Fruit fly (Drosophila melanogaster) whole organism, prepupa: Measurements from ENCODE around the gene CG13999.
A peak's percentile ranks its signal among the peaks of the same experiment; 100 is the strongest.

ENCODE experiments used
- Blimp-1 ChIP-seq: fragments of 200-800 bp; sonication (Bioruptor generic); optimal IDR thresholded peaks from 3 replicates; lab custom pipeline; 2017; ENCODE audit warnings: missing biosample characterization, missing genetic modification characterization, mild to moderate bottlenecking, moderate library complexity, missing genetic modification reagents
- CG10631 ChIP-seq: fragments of 200-800 bp; sonication (Bioruptor generic); optimal IDR thresholded peaks from 2 replicates; lab custom pipeline; 2016; ENCODE audit warnings: missing biosample characterization, missing genetic modification characterization
- CG10669 ChIP-seq: fragments of 200-800 bp; sonication (Bioruptor generic); optimal IDR thresholded peaks from 3 replicates; lab custom pipeline; 2018; ENCODE audit warnings: missing biosample characterization, mild to moderate bottlenecking, missing genetic modification characterization, moderate library complexity
- CG11294 ChIP-seq: fragments of 200-800 bp; sonication (Bioruptor generic); IDR thresholded peaks from 2 replicates; pipeline ENCODE4 v1.3.6; 2022; ENCODE audit warnings: missing biosample characterization, missing genetic modification characterization
- CG11762 ChIP-seq: fragments of 200-800 bp; sonication (Bioruptor generic); optimal IDR thresholded peaks from 3 replicates; lab custom pipeline; 2016; ENCODE audit warnings: missing biosample characterization, missing genetic modification characterization; ENCODE audit not compliant: insufficient read depth
- CG1621 ChIP-seq: fragments of 200-800 bp; sonication (Bioruptor generic); optimal IDR thresholded peaks from 3 replicates; lab custom pipeline; 2018; ENCODE audit warnings: missing biosample characterization, mild to moderate bottlenecking, missing genetic modification characterization
- CG16779 ChIP-seq: fragments of 200-800 bp; sonication (Bioruptor generic); optimal IDR thresholded peaks from 3 replicates; lab custom pipeline; 2017; ENCODE audit warnings: missing biosample characterization, mild to moderate bottlenecking, missing genetic modification characterization
- CG3032 ChIP-seq: fragments of 200-800 bp; optimal IDR thresholded peaks from 2 replicates; lab custom pipeline; 2019; ENCODE audit warnings: missing biosample characterization, mild to moderate bottlenecking, missing genetic modification characterization, moderate library complexity
- CG31627 ChIP-seq: fragments of 200-800 bp; sonication (Bioruptor generic); optimal IDR thresholded peaks from 3 replicates; lab custom pipeline; 2016; ENCODE audit warnings: missing biosample characterization, missing genetic modification characterization
- CG34406 ChIP-seq: fragments of 200-800 bp; sonication (Bioruptor generic); optimal IDR thresholded peaks from 3 replicates; lab custom pipeline; 2016; ENCODE audit warnings: missing biosample characterization, missing genetic modification characterization
- CG3919 ChIP-seq: fragments of 200-800 bp; sonication (Bioruptor generic); optimal IDR thresholded peaks from 3 replicates; lab custom pipeline; 2016; ENCODE audit warnings: missing biosample characterization, missing genetic modification characterization
- CG4318 ChIP-seq: fragments of 200-800 bp; sonication (Bioruptor generic); optimal IDR thresholded peaks from 3 replicates; lab custom pipeline; 2017; ENCODE audit warnings: missing biosample characterization, mild to moderate bottlenecking, missing genetic modification characterization
- CG6163 ChIP-seq: fragments of 200-800 bp; sonication (Bioruptor generic); IDR thresholded peaks from 3 replicates; pipeline ENCODE4 v1.3.6; 2022; ENCODE audit warnings: missing biosample characterization, missing genetic modification characterization
- CG6276 ChIP-seq: fragments of 200-800 bp; sonication (Bioruptor generic); optimal IDR thresholded peaks from 2 replicates; lab custom pipeline; 2017; ENCODE audit warnings: missing biosample characterization, mild to moderate bottlenecking, missing genetic modification characterization
- CG6792 ChIP-seq: fragments of 200-800 bp; sonication (Bioruptor generic); optimal IDR thresholded peaks from 3 replicates; lab custom pipeline; 2016; ENCODE audit warnings: missing biosample characterization, missing genetic modification characterization
- CG6808 ChIP-seq: fragments of 200-800 bp; sonication (Bioruptor generic); optimal IDR thresholded peaks from 3 replicates; lab custom pipeline; 2017; ENCODE audit warnings: missing biosample characterization, missing genetic modification characterization, mild to moderate bottlenecking, moderate library complexity, missing genetic modification reagents
- CG6854 ChIP-seq: fragments of 200-800 bp; sonication (Bioruptor generic); optimal IDR thresholded peaks from 2 replicates; lab custom pipeline; 2017; ENCODE audit warnings: missing biosample characterization, mild to moderate bottlenecking, missing genetic modification characterization
- CG7368 ChIP-seq: fragments of 200-800 bp; sonication (Bioruptor generic); optimal IDR thresholded peaks from 3 replicates; lab custom pipeline; 2016; ENCODE audit warnings: missing biosample characterization, missing genetic modification characterization
- CG8119 ChIP-seq: fragments of 200-800 bp; sonication (Bioruptor generic); IDR thresholded peaks from 3 replicates; pipeline ENCODE4 v1.3.6; 2022; ENCODE audit warnings: missing biosample characterization, missing genetic modification characterization
- CG8319 ChIP-seq: fragments of 200-800 bp; sonication (Bioruptor generic); optimal IDR thresholded peaks from 3 replicates; lab custom pipeline; 2016; ENCODE audit warnings: missing biosample characterization, missing genetic modification characterization
- CG8632 ChIP-seq: fragments of 200-800 bp; sonication (Bioruptor generic); optimal IDR thresholded peaks from 3 replicates; lab custom pipeline; 2016; ENCODE audit warnings: missing biosample characterization, missing genetic modification characterization
- CG9139 ChIP-seq: fragments of 200-800 bp; sonication (Bioruptor generic); optimal IDR thresholded peaks from 3 replicates; lab custom pipeline; 2017; ENCODE audit warnings: missing biosample characterization, mild to moderate bottlenecking, missing genetic modification characterization
- Eip75B ChIP-seq: fragments of 200-800 bp; sonication (Bioruptor generic); optimal IDR thresholded peaks from 3 replicates; lab custom pipeline; 2016; ENCODE audit warnings: missing biosample characterization, missing genetic modification characterization
- Eip78C ChIP-seq: fragments of 200-800 bp; sonication (Bioruptor generic); peaks from one replicate; lab custom pipeline; 2016; ENCODE audit warnings: missing biosample characterization, missing genetic modification characterization
- Eip93F ChIP-seq: fragments of 200-800 bp; sonication (Bioruptor generic); optimal IDR thresholded peaks from 2 replicates; lab custom pipeline; 2016; ENCODE audit warnings: missing biosample characterization, mild to moderate bottlenecking, missing genetic modification characterization
- Ets21C ChIP-seq: fragments of 200-800 bp; sonication (Bioruptor generic); optimal IDR thresholded peaks from 3 replicates; lab custom pipeline; 2016; ENCODE audit warnings: missing biosample characterization, missing genetic modification characterization
- Ets96B ChIP-seq: fragments of 200-800 bp; optimal IDR thresholded peaks from 2 replicates; lab custom pipeline; 2019; ENCODE audit warnings: missing biosample characterization, mild to moderate bottlenecking, missing genetic modification characterization, moderate library complexity
- Gug ChIP-seq: fragments of 200-800 bp; sonication (Bioruptor generic); IDR thresholded peaks from 2 replicates; pipeline ENCODE4 v1.3.6; 2022; ENCODE audit warnings: missing biosample characterization, missing genetic modification characterization
- Hr38 ChIP-seq: sonication (Bioruptor generic); optimal IDR thresholded peaks from 2 replicates; lab custom pipeline; 2016; ENCODE audit warnings: missing biosample characterization, missing genetic modification characterization
- Hr39 ChIP-seq: fragments of 200-800 bp; sonication (Bioruptor generic); optimal IDR thresholded peaks from 2 replicates; lab custom pipeline; 2016; ENCODE audit warnings: missing biosample characterization, missing genetic modification characterization
- Hr4 ChIP-seq: fragments of 200-800 bp; sonication (Bioruptor generic); optimal IDR thresholded peaks from 3 replicates; lab custom pipeline; 2016; ENCODE audit warnings: missing biosample characterization, missing genetic modification characterization
- Met ChIP-seq: fragments of 200-800 bp; sonication (Bioruptor generic); optimal IDR thresholded peaks from 3 replicates; lab custom pipeline; 2016; ENCODE audit warnings: missing biosample characterization, missing genetic modification characterization
- OdsH ChIP-seq: fragments of 200-800 bp; sonication (Bioruptor generic); optimal IDR thresholded peaks from 3 replicates; lab custom pipeline; 2016; ENCODE audit warnings: missing biosample characterization, missing genetic modification characterization
- Smox ChIP-seq: fragments of 200-800 bp; sonication (Bioruptor generic); optimal IDR thresholded peaks from 3 replicates; lab custom pipeline; 2016; ENCODE audit warnings: missing biosample characterization, missing genetic modification characterization
- Sox102F ChIP-seq: fragments of 200-800 bp; sonication (Bioruptor generic); optimal IDR thresholded peaks from 2 replicates; lab custom pipeline; 2016; ENCODE audit warnings: missing biosample characterization, mild to moderate bottlenecking, missing genetic modification characterization
- Sox14 ChIP-seq: fragments of 200-800 bp; sonication (Bioruptor generic); optimal IDR thresholded peaks from 3 replicates; lab custom pipeline; 2016; ENCODE audit warnings: missing biosample characterization, missing genetic modification characterization
- achi ChIP-seq: fragments of 200-800 bp; sonication (Bioruptor generic); optimal IDR thresholded peaks from 3 replicates; lab custom pipeline; 2016; ENCODE audit warnings: missing biosample characterization, missing genetic modification characterization
- dac ChIP-seq: fragments of 200-800 bp; sonication (Bioruptor generic); optimal IDR thresholded peaks from 2 replicates; lab custom pipeline; 2017; ENCODE audit warnings: missing biosample characterization, mild to moderate bottlenecking, missing genetic modification characterization
- dsx ChIP-seq: fragments of 200-800 bp; optimal IDR thresholded peaks from 3 replicates; lab custom pipeline; 2019; ENCODE audit warnings: missing biosample characterization, mild to moderate bottlenecking, missing genetic modification characterization, moderate library complexity; ENCODE audit not compliant: poor library complexity, severe bottlenecking
- eg ChIP-seq: fragments of 200-800 bp; sonication (Bioruptor generic); IDR thresholded peaks from 3 replicates; pipeline ENCODE4 v1.3.6; 2022; ENCODE audit warnings: missing biosample characterization, missing genetic modification characterization
- esn ChIP-seq: fragments of 200-800 bp; sonication (Bioruptor generic); optimal IDR thresholded peaks from 2 replicates; lab custom pipeline; 2016; ENCODE audit warnings: missing biosample characterization, mild to moderate bottlenecking, missing genetic modification characterization, moderate library complexity
- fd85E ChIP-seq: fragments of 200-800 bp; sonication (Bioruptor generic); optimal IDR thresholded peaks from 3 replicates; lab custom pipeline; 2016; ENCODE audit warnings: missing biosample characterization, missing genetic modification characterization
- fkh ChIP-seq: fragments of 200-800 bp; sonication (Bioruptor generic); optimal IDR thresholded peaks from 3 replicates; lab custom pipeline; 2017; ENCODE audit warnings: missing biosample characterization, mild to moderate bottlenecking, missing genetic modification characterization, moderate library complexity
- lz ChIP-seq: fragments of 200-800 bp; sonication (Bioruptor generic); optimal IDR thresholded peaks from 3 replicates; lab custom pipeline; 2016; ENCODE audit warnings: missing biosample characterization, missing genetic modification characterization
- net ChIP-seq: fragments of 200-800 bp; sonication (Bioruptor generic); optimal IDR thresholded peaks from 3 replicates; lab custom pipeline; 2016; ENCODE audit warnings: missing biosample characterization, missing genetic modification characterization
- pdm3 ChIP-seq: fragments of 200-800 bp; sonication (Bioruptor generic); optimal IDR thresholded peaks from 3 replicates; lab custom pipeline; 2016; ENCODE audit warnings: missing biosample characterization, missing genetic modification characterization
- salr ChIP-seq, 2 experiments: fragments of 200-800 bp; sonication (Bioruptor generic); optimal IDR thresholded peaks; 3 replicates each; lab custom pipeline; 2016 to 2018; ENCODE audit warnings: missing biosample characterization in 2 of 2, missing genetic modification characterization in 2 of 2, mild to moderate bottlenecking in 1 of 2
- spab ChIP-seq: fragments of 200-800 bp; sonication (Bioruptor generic); optimal IDR thresholded peaks from 2 replicates; lab custom pipeline; 2017; ENCODE audit warnings: missing biosample characterization, mild to moderate bottlenecking, missing genetic modification characterization, missing genetic modification reagents
- ss ChIP-seq, 2 experiments: fragments of 200-800 bp; sonication (Bioruptor generic); optimal IDR thresholded peaks; 2 replicates in 1 of 2; 3 replicates in 1 of 2; lab custom pipeline; 2017 to 2018; ENCODE audit warnings: mild to moderate bottlenecking in 2 of 2, missing biosample characterization in 2 of 2, missing genetic modification characterization in 2 of 2, moderate library complexity in 1 of 2
- svp ChIP-seq: fragments of 200-800 bp; sonication (Bioruptor generic); peaks from one replicate; lab custom pipeline; 2016; ENCODE audit warnings: missing biosample characterization, missing genetic modification characterization
- topi ChIP-seq: fragments of 200-800 bp; sonication (Bioruptor generic); optimal IDR thresholded peaks from 3 replicates; lab custom pipeline; 2016; ENCODE audit warnings: missing biosample characterization, missing genetic modification characterization
- vri ChIP-seq: fragments of 200-800 bp; sonication (Bioruptor generic); optimal IDR thresholded peaks from 3 replicates; lab custom pipeline; 2016; ENCODE audit warnings: missing biosample characterization, mild to moderate bottlenecking, missing genetic modification characterization

The CG13999 gene

dm6 chr2L:5997609-5998229 is 41.5 kb upstream of the CG13999 start:
- TF ChIP-seq lz (no peak), CG7368 (peak; percentile 12), eg (GFP tag; lab: Robert Waterston, UW) (no peak), CG8632 (GFP tag; lab: Kevin White, UChicago) (peak; percentile 44), spab (peak; percentile 55), esn (GFP tag; lab: Kevin White, UChicago) (peak; percentile 45), CG11762 (GFP tag; lab: Kevin White, UChicago) (no peak), CG31627 (no peak), CG11294 (GFP tag; lab: Robert Waterston, UW) (no peak), pdm3 (no peak), Met (GFP tag; lab: Kevin White, UChicago) (no peak), CG8319 (GFP tag; lab: Kevin White, UChicago) (peak; percentile 12), Sox102F (no peak), Eip75B (no peak), Smox (GFP tag; lab: Kevin White, UChicago) (no peak), fkh (GFP tag; lab: Kevin White, UChicago) (no peak), salr (GFP tag; optimal IDR thresholded peaks at IDR 0.05; lab: Kevin White, UChicago) (peak in 1 of 2 experiments; percentile 8), CG34406 (GFP tag; lab: Kevin White, UChicago) (peak; percentile 29), svp (no peak), Hr39 (GFP tag; lab: Kevin White, UChicago) (no peak), achi (GFP tag; lab: Kevin White, UChicago) (peak; percentile 72), Gug (GFP tag; lab: Robert Waterston, UW) (no peak), CG10631 (GFP tag; lab: Kevin White, UChicago) (no peak), ss (GFP tag; optimal IDR thresholded peaks at IDR 0.05; lab: Kevin White, UChicago) (peak; percentile 30 to 78), Hr38 (GFP tag; lab: Kevin White, UChicago) (no peak), Sox14 (GFP tag; lab: Kevin White, UChicago) (no peak), dac (no peak), CG6276 (GFP tag; lab: Kevin White, UChicago) (peak; percentile 22), CG6163 (GFP tag; lab: Robert Waterston, UW) (0 out of 3 replicates have a peak, but pooled peaks have one; percentile 50), CG8119 (GFP tag; lab: Robert Waterston, UW) (peak; percentile 35; the same call in 1 of the 3 replicates), OdsH (GFP tag; lab: Kevin White, UChicago) (no peak), CG6854 (GFP tag; lab: Kevin White, UChicago) (peak; percentile 69), CG6792 (GFP tag; lab: Kevin White, UChicago) (no peak), Blimp-1 (GFP tag; lab: Kevin White, UChicago) (peak; percentile 50), CG4318 (GFP tag; lab: Kevin White, UChicago) (no peak), Eip93F (GFP tag; lab: Kevin White, UChicago) (no peak), dsx (no peak), Eip78C (peak; percentile 71), net (no peak), Ets21C (GFP tag; lab: Kevin White, UChicago) (no peak), Hr4 (GFP tag; lab: Kevin White, UChicago) (no peak), CG16779 (tag; lab: Kevin White, UChicago) (no peak), topi (no peak), CG6808 (GFP tag; lab: Kevin White, UChicago) (peak; percentile 60), CG3032 (tag; lab: Kevin White, UChicago) (no peak), CG10669 (GFP tag; lab: Kevin White, UChicago) (peak; percentile 39), fd85E (GFP tag; lab: Kevin White, UChicago) (no peak), vri (GFP tag; lab: Kevin White, UChicago) (no peak), CG1621 (peak; percentile 37), Ets96B (tag; lab: Kevin White, UChicago) (no peak), CG3919 (no peak), CG9139 (GFP tag; lab: Kevin White, UChicago) (peak; percentile 57)
